Fruit fly (Drosophila melanogaster) whole organism, prepupa: ENCODE data around the gene CG9297.

ENCODE experiments used
- Blimp-1 ChIP-seq: fragments of 200-800 bp; sonication (Bioruptor generic); optimal IDR thresholded peaks from 3 replicates; lab custom pipeline; 2017; ENCODE audit warnings: missing biosample characterization, missing genetic modification characterization, mild to moderate bottlenecking, moderate library complexity, missing genetic modification reagents
- CG10669 ChIP-seq: fragments of 200-800 bp; sonication (Bioruptor generic); optimal IDR thresholded peaks from 3 replicates; lab custom pipeline; 2018; ENCODE audit warnings: missing biosample characterization, mild to moderate bottlenecking, missing genetic modification characterization, moderate library complexity
- CG11294 ChIP-seq: fragments of 200-800 bp; sonication (Bioruptor generic); IDR thresholded peaks from 2 replicates; pipeline ENCODE4 v1.3.6; 2022; ENCODE audit warnings: missing biosample characterization, missing genetic modification characterization
- CG15336 ChIP-seq: fragments of 200-800 bp; sonication (Bioruptor generic); IDR thresholded peaks from 2 replicates; pipeline ENCODE4 v1.3.6; 2022; ENCODE audit warnings: missing biosample characterization, missing genetic modification characterization
- CG1621 ChIP-seq: fragments of 200-800 bp; sonication (Bioruptor generic); optimal IDR thresholded peaks from 3 replicates; lab custom pipeline; 2018; ENCODE audit warnings: missing biosample characterization, mild to moderate bottlenecking, missing genetic modification characterization
- CG16779 ChIP-seq: fragments of 200-800 bp; sonication (Bioruptor generic); optimal IDR thresholded peaks from 3 replicates; lab custom pipeline; 2017; ENCODE audit warnings: missing biosample characterization, mild to moderate bottlenecking, missing genetic modification characterization
- CG31627 ChIP-seq: fragments of 200-800 bp; sonication (Bioruptor generic); optimal IDR thresholded peaks from 3 replicates; lab custom pipeline; 2016; ENCODE audit warnings: missing biosample characterization, missing genetic modification characterization
- CG32006 ChIP-seq: fragments of 200-800 bp; sonication (Bioruptor generic); optimal IDR thresholded peaks from 3 replicates; lab custom pipeline; 2017; ENCODE audit warnings: missing biosample characterization, mild to moderate bottlenecking, missing genetic modification characterization
- CG34406 ChIP-seq: fragments of 200-800 bp; sonication (Bioruptor generic); optimal IDR thresholded peaks from 3 replicates; lab custom pipeline; 2016; ENCODE audit warnings: missing biosample characterization, missing genetic modification characterization
- CG3919 ChIP-seq: fragments of 200-800 bp; sonication (Bioruptor generic); optimal IDR thresholded peaks from 3 replicates; lab custom pipeline; 2016; ENCODE audit warnings: missing biosample characterization, missing genetic modification characterization
- CG4318 ChIP-seq: fragments of 200-800 bp; sonication (Bioruptor generic); optimal IDR thresholded peaks from 3 replicates; lab custom pipeline; 2017; ENCODE audit warnings: missing biosample characterization, mild to moderate bottlenecking, missing genetic modification characterization
- CG6163 ChIP-seq: fragments of 200-800 bp; sonication (Bioruptor generic); IDR thresholded peaks from 3 replicates; pipeline ENCODE4 v1.3.6; 2022; ENCODE audit warnings: missing biosample characterization, missing genetic modification characterization
- CG6276 ChIP-seq: fragments of 200-800 bp; sonication (Bioruptor generic); optimal IDR thresholded peaks from 2 replicates; lab custom pipeline; 2017; ENCODE audit warnings: missing biosample characterization, mild to moderate bottlenecking, missing genetic modification characterization
- CG6854 ChIP-seq: fragments of 200-800 bp; sonication (Bioruptor generic); optimal IDR thresholded peaks from 2 replicates; lab custom pipeline; 2017; ENCODE audit warnings: missing biosample characterization, mild to moderate bottlenecking, missing genetic modification characterization
- CG7368 ChIP-seq: fragments of 200-800 bp; sonication (Bioruptor generic); optimal IDR thresholded peaks from 3 replicates; lab custom pipeline; 2016; ENCODE audit warnings: missing biosample characterization, missing genetic modification characterization
- CG8319 ChIP-seq: fragments of 200-800 bp; sonication (Bioruptor generic); optimal IDR thresholded peaks from 3 replicates; lab custom pipeline; 2016; ENCODE audit warnings: missing biosample characterization, missing genetic modification characterization
- Eip75B ChIP-seq: fragments of 200-800 bp; sonication (Bioruptor generic); optimal IDR thresholded peaks from 3 replicates; lab custom pipeline; 2016; ENCODE audit warnings: missing biosample characterization, missing genetic modification characterization
- Eip78C ChIP-seq: fragments of 200-800 bp; sonication (Bioruptor generic); peaks from one replicate; lab custom pipeline; 2016; ENCODE audit warnings: missing biosample characterization, missing genetic modification characterization
- Ets96B ChIP-seq: fragments of 200-800 bp; optimal IDR thresholded peaks from 2 replicates; lab custom pipeline; 2019; ENCODE audit warnings: missing biosample characterization, mild to moderate bottlenecking, missing genetic modification characterization, moderate library complexity
- Gug ChIP-seq: fragments of 200-800 bp; sonication (Bioruptor generic); IDR thresholded peaks from 2 replicates; pipeline ENCODE4 v1.3.6; 2022; ENCODE audit warnings: missing biosample characterization, missing genetic modification characterization
- Hr39 ChIP-seq: fragments of 200-800 bp; sonication (Bioruptor generic); optimal IDR thresholded peaks from 2 replicates; lab custom pipeline; 2016; ENCODE audit warnings: missing biosample characterization, missing genetic modification characterization
- Hr4 ChIP-seq: fragments of 200-800 bp; sonication (Bioruptor generic); optimal IDR thresholded peaks from 3 replicates; lab custom pipeline; 2016; ENCODE audit warnings: missing biosample characterization, missing genetic modification characterization
- Lpt ChIP-seq: fragments of 200-800 bp; sonication (Bioruptor generic); optimal IDR thresholded peaks from 3 replicates; lab custom pipeline; 2016; ENCODE audit warnings: missing biosample characterization, missing genetic modification characterization
- Met ChIP-seq: fragments of 200-800 bp; sonication (Bioruptor generic); optimal IDR thresholded peaks from 3 replicates; lab custom pipeline; 2016; ENCODE audit warnings: missing biosample characterization, missing genetic modification characterization
- OdsH ChIP-seq: fragments of 200-800 bp; sonication (Bioruptor generic); optimal IDR thresholded peaks from 3 replicates; lab custom pipeline; 2016; ENCODE audit warnings: missing biosample characterization, missing genetic modification characterization
- Smox ChIP-seq: fragments of 200-800 bp; sonication (Bioruptor generic); optimal IDR thresholded peaks from 3 replicates; lab custom pipeline; 2016; ENCODE audit warnings: missing biosample characterization, missing genetic modification characterization
- Sox102F ChIP-seq: fragments of 200-800 bp; sonication (Bioruptor generic); optimal IDR thresholded peaks from 2 replicates; lab custom pipeline; 2016; ENCODE audit warnings: missing biosample characterization, mild to moderate bottlenecking, missing genetic modification characterization
- Sox15 ChIP-seq: fragments of 200-800 bp; sonication (Bioruptor generic); optimal IDR thresholded peaks from 3 replicates; lab custom pipeline; 2016; ENCODE audit warnings: missing biosample characterization, missing genetic modification characterization
- achi ChIP-seq: fragments of 200-800 bp; sonication (Bioruptor generic); optimal IDR thresholded peaks from 3 replicates; lab custom pipeline; 2016; ENCODE audit warnings: missing biosample characterization, missing genetic modification characterization
- acj6 ChIP-seq: fragments of 200-800 bp; sonication (Bioruptor generic); optimal IDR thresholded peaks from 3 replicates; lab custom pipeline; 2016; ENCODE audit warnings: missing biosample characterization, missing genetic modification characterization
- cyc ChIP-seq: fragments of 200-800 bp; sonication (Bioruptor generic); optimal IDR thresholded peaks from 3 replicates; lab custom pipeline; 2016; ENCODE audit warnings: missing biosample characterization, missing genetic modification characterization
- dac ChIP-seq: fragments of 200-800 bp; sonication (Bioruptor generic); optimal IDR thresholded peaks from 2 replicates; lab custom pipeline; 2017; ENCODE audit warnings: missing biosample characterization, mild to moderate bottlenecking, missing genetic modification characterization
- eg ChIP-seq: fragments of 200-800 bp; sonication (Bioruptor generic); IDR thresholded peaks from 3 replicates; pipeline ENCODE4 v1.3.6; 2022; ENCODE audit warnings: missing biosample characterization, missing genetic modification characterization
- esn ChIP-seq: fragments of 200-800 bp; sonication (Bioruptor generic); optimal IDR thresholded peaks from 2 replicates; lab custom pipeline; 2016; ENCODE audit warnings: missing biosample characterization, mild to moderate bottlenecking, missing genetic modification characterization, moderate library complexity
- fd85E ChIP-seq: fragments of 200-800 bp; sonication (Bioruptor generic); optimal IDR thresholded peaks from 3 replicates; lab custom pipeline; 2016; ENCODE audit warnings: missing biosample characterization, missing genetic modification characterization
- fkh ChIP-seq: fragments of 200-800 bp; sonication (Bioruptor generic); optimal IDR thresholded peaks from 3 replicates; lab custom pipeline; 2017; ENCODE audit warnings: missing biosample characterization, mild to moderate bottlenecking, missing genetic modification characterization, moderate library complexity
- lz ChIP-seq: fragments of 200-800 bp; sonication (Bioruptor generic); optimal IDR thresholded peaks from 3 replicates; lab custom pipeline; 2016; ENCODE audit warnings: missing biosample characterization, missing genetic modification characterization
- net ChIP-seq: fragments of 200-800 bp; sonication (Bioruptor generic); optimal IDR thresholded peaks from 3 replicates; lab custom pipeline; 2016; ENCODE audit warnings: missing biosample characterization, missing genetic modification characterization
- pdm3 ChIP-seq: fragments of 200-800 bp; sonication (Bioruptor generic); optimal IDR thresholded peaks from 3 replicates; lab custom pipeline; 2016; ENCODE audit warnings: missing biosample characterization, missing genetic modification characterization
- ss ChIP-seq, 2 experiments: fragments of 200-800 bp; sonication (Bioruptor generic); optimal IDR thresholded peaks; 2 replicates in 1 of 2; 3 replicates in 1 of 2; lab custom pipeline; 2017 to 2018; ENCODE audit warnings: mild to moderate bottlenecking in 2 of 2, missing biosample characterization in 2 of 2, missing genetic modification characterization in 2 of 2, moderate library complexity in 1 of 2
- svp ChIP-seq: fragments of 200-800 bp; sonication (Bioruptor generic); peaks from one replicate; lab custom pipeline; 2016; ENCODE audit warnings: missing biosample characterization, missing genetic modification characterization

CG9297 gene

DNA sequence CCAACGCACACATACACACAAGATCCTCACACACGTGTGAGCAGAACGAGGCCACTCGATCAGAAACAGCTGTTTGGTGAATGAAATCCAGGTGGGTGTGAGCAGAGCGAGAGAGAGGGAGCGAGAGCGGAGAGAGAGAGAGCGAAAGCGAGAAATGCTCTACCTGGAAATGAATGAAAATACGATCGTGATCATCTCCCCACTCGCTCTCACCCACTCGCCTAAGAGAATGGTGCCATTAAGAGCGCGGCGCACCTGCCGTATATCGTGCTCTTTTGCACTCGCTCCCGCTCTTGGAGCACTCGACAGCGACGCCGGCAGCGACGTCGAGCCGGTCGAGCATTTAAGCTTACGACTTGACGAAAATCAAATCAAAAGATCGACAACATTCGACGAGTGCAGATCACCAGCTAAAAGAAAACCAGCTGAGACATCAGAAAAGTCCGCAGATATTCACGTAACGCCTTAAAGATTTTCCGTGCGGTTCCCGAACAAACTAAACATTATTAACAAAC is 41.5 kb downstream of the CG9297 start, which contains the start of the genes tal-1A, tal-2A, tal-3A and tal-AA (continued):
- TF ChIP-seq CG10669 (GFP tag; lab: Kevin White, UChicago): no peak
- TF ChIP-seq Hr4 (GFP tag; lab: Kevin White, UChicago): no peak
- peak; percentile 79 for TF ChIP-seq Sox102F (GFP tag; lab: Kevin White, UChicago)
- peak; percentile 23 for TF ChIP-seq Smox
- TF ChIP-seq CG8319 (GFP tag; lab: Kevin White, UChicago): no peak
- TF ChIP-seq Blimp-1: no peak
- TF ChIP-seq Eip75B (GFP tag; lab: Kevin White, UChicago): peak; percentile 60
- TF ChIP-seq esn (GFP tag; lab: Kevin White, UChicago): peak; percentile 56

DNA sequence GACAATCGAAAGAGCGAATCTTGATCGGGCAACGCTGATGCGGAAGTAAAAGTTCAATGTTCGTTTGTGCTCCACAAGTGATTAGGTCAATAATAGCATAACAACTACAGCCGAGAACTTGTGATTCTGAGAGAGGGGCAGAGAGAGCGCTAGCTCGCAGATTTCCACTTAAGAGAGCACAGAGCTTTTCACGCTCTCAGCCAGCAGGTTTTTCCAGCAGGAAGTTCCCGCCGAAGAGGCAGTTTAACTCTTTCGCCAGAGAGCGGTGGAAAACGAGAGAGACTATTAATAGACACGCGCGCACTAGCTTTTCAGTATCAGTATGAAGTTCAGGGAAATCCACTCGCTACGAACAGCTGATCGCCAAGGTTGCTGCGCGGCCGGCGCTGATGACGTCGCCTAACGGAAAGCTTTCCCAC is 43.7 kb downstream of the CG9297 start:
- peak; percentile 50; the same call in 2 of the 3 replicates for TF ChIP-seq eg (GFP tag; lab: Robert Waterston, UW)
- TF ChIP-seq Ets96B: no peak
- peak; percentile 3 for TF ChIP-seq CG6276 (GFP tag; lab: Kevin White, UChicago)
- 0 out of 3 replicates have a peak, but pooled peaks have one; percentile 43 for TF ChIP-seq CG6163
- peak; percentile 2 for TF ChIP-seq CG16779
- peak; percentile 22 for TF ChIP-seq Eip78C (GFP tag; lab: Kevin White, UChicago)
- no peak for TF ChIP-seq CG4318 (GFP tag; lab: Kevin White, UChicago)
- peak; percentile 47; the same call in 1 of the 2 replicates for TF ChIP-seq CG15336 (GFP tag; lab: Robert Waterston, UW)
- TF ChIP-seq Sox15: no peak
- TF ChIP-seq svp (GFP tag; lab: Kevin White, UChicago): peak; percentile 79
- TF ChIP-seq Hr39 (GFP tag; lab: Kevin White, UChicago): no peak
- TF ChIP-seq ss (GFP tag; optimal IDR thresholded peaks at IDR 0.05; lab: Kevin White, UChicago): peak in 1 of 2 experiments; percentile 29

DNA sequence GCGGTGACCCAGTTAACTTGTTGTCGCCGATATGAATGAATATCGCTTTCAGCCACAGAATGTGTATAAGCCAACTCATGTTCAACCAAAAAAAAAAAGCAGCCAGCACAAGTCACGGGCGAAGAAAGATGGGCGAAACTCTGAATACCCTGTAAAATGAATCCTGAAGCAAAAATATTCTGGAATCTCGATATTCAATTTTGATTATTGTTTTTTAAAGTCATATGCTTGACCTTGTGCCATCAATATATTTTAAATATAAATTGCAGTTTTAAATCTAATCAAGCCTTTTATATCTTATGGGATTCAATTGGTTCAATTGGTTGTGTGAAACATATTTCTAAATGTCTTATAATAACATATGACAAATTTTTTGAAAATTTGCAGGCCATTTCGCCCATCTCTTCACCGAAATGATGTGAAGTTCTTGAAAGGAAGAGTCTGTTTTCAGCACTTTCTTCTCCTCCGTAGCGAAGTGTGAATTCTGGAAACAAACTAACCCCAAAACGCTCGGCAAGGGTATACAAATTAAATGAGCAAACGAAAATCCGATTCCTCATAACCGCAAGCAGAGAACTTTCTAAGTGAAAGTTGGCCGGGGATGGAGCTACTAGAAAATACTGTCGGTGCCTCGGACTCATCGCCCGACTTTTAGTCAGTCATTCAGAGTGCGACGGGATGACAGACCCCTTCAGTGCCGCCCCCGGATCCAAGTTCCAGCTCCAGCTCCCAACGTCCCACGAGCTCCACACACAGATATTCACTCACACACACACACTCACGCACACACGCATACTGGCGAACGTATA is 44.5 kb downstream of the CG9297 start:
- no peak for TF ChIP-seq net (GFP tag; lab: Kevin White, UChicago)
- TF ChIP-seq Gug: no peak
- TF ChIP-seq achi (GFP tag; lab: Kevin White, UChicago): no peak
- TF ChIP-seq pdm3: no peak
- no peak for TF ChIP-seq dac (GFP tag; lab: Kevin White, UChicago)
- no peak for TF ChIP-seq CG6854
- TF ChIP-seq CG1621: no peak
- peak; percentile 32 for TF ChIP-seq Met (GFP tag; lab: Kevin White, UChicago)
- TF ChIP-seq Smox: peak; percentile 4
- TF ChIP-seq CG7368: no peak
- TF ChIP-seq CG4318 (GFP tag; lab: Kevin White, UChicago): peak; percentile 4
- peak; percentile 20 for TF ChIP-seq Hr4 (GFP tag; lab: Kevin White, UChicago)
- TF ChIP-seq Blimp-1: peak; percentile 90
- TF ChIP-seq acj6 (GFP tag; lab: Kevin White, UChicago): peak; percentile 6
- TF ChIP-seq CG8319 (GFP tag; lab: Kevin White, UChicago): no peak
- no peak for TF ChIP-seq CG11294 (GFP tag; lab: Robert Waterston, UW)
- peak; percentile 5 for TF ChIP-seq CG31627 (GFP tag; lab: Kevin White, UChicago)
- TF ChIP-seq Eip78C (GFP tag; lab: Kevin White, UChicago): peak; percentile 59
- TF ChIP-seq CG10669 (GFP tag; lab: Kevin White, UChicago): no peak
- no peak for TF ChIP-seq CG6276 (GFP tag; lab: Kevin White, UChicago)
- TF ChIP-seq CG32006: peak; percentile 65
- no peak for TF ChIP-seq Hr39 (GFP tag; lab: Kevin White, UChicago)
- TF ChIP-seq OdsH (GFP tag; lab: Kevin White, UChicago): peak; percentile 7
- TF ChIP-seq CG6163: no peak
- no peak for TF ChIP-seq esn (GFP tag; lab: Kevin White, UChicago)
- TF ChIP-seq Sox15: no peak
- TF ChIP-seq svp (GFP tag; lab: Kevin White, UChicago): peak; percentile 72
- no peak for TF ChIP-seq cyc (GFP tag; lab: Kevin White, UChicago)
- no peak for TF ChIP-seq Lpt (GFP tag; lab: Kevin White, UChicago)
- TF ChIP-seq lz (GFP tag; lab: Kevin White, UChicago): no peak
- peak; percentile 0 for TF ChIP-seq CG34406 (GFP tag; lab: Kevin White, UChicago)
- no peak for TF ChIP-seq fkh (GFP tag; lab: Kevin White, UChicago)
- TF ChIP-seq CG3919 (GFP tag; lab: Kevin White, UChicago): no peak
- TF ChIP-seq fd85E (GFP tag; lab: Kevin White, UChicago): no peak
